Worm (Caenorhabditis elegans) whole organism, midembryonic: ENCODE data around the gene R02F2.7.

Experiments
- T22C8.4 ChIP-seq: fragments of 200-800 bp; sonication (Bioruptor generic); IDR thresholded peaks from 2 replicates; pipeline ENCODE4 v1.3.6; 2022; ENCODE audit warnings: missing genetic modification characterization, missing compliant biosample characterization
- cog-1 ChIP-seq: sonication (generic microtip); optimal IDR thresholded peaks from 2 replicates; lab custom pipeline; 2016; ENCODE audit warnings: missing genetic modification characterization, missing compliant biosample characterization
- flt-1 ChIP-seq: fragments of 200-800 bp; sonication (Bioruptor generic); IDR thresholded peaks from 2 replicates; pipeline ENCODE4 v1.3.6; 2022; ENCODE audit warnings: missing genetic modification characterization, missing compliant biosample characterization
- klf-2 ChIP-seq: fragments of 200-800 bp; sonication (Bioruptor generic); conservative IDR thresholded peaks from 2 replicates; pipeline ENCODE4 v1.3.6; 2022; ENCODE audit warnings: missing genetic modification reagents, missing genetic modification characterization, missing compliant biosample characterization
- med-1 ChIP-seq: sonication (generic microtip); optimal IDR thresholded peaks from 2 replicates; lab custom pipeline; 2017; ENCODE audit warnings: missing genetic modification characterization, mild to moderate bottlenecking, missing compliant biosample characterization, antibody characterized with exemption, missing genetic modification reagents; ENCODE audit not compliant: insufficient read depth
- ref-1 ChIP-seq: fragments of 200-800 bp; sonication (Bioruptor generic); conservative IDR thresholded peaks from 2 replicates; pipeline ENCODE4 v1.3.6; 2022; ENCODE audit warnings: missing genetic modification reagents, missing genetic modification characterization, missing compliant biosample characterization
- tab-1 ChIP-seq: fragments of 200-800 bp; sonication (Bioruptor generic); IDR thresholded peaks from 2 replicates; pipeline ENCODE4 v1.3.6; 2022; ENCODE audit warnings: missing genetic modification characterization, missing compliant biosample characterization
- ztf-23 ChIP-seq: fragments of 200-800 bp; sonication (Bioruptor generic); IDR thresholded peaks from 2 replicates; pipeline ENCODE4 v1.3.6; 2022; ENCODE audit warnings: missing genetic modification reagents, missing genetic modification characterization, missing compliant biosample characterization
- ztf-29 ChIP-seq: fragments of 200-800 bp; sonication (Bioruptor generic); IDR thresholded peaks from 2 replicates; pipeline ENCODE4 v1.3.6; 2022; ENCODE audit warnings: missing genetic modification reagents, missing genetic modification characterization, missing compliant biosample characterization

- no peak for TF ChIP-seq cog-1 (tag; lab: Kevin White, UChicago)
- no peak for TF ChIP-seq T22C8.4
- TF ChIP-seq med-1 (GFP tag; lab: Kevin White, UChicago), result no peak
- no peak for TF ChIP-seq klf-2 (GFP tag; lab: Robert Waterston, UW)
- TF ChIP-seq tab-1, result no peak
- TF ChIP-seq ref-1 (GFP tag; lab: Robert Waterston, UW), result no peak
- no peak for TF ChIP-seq ztf-29 (GFP tag; lab: Robert Waterston, UW)
- no peak for TF ChIP-seq ztf-23
- TF ChIP-seq flt-1 (GFP tag; lab: Robert Waterston, UW), result no peak
Measured at ce11 chrIII:5472693-5473092, 10.9 kb downstream of the R02F2.7 start.
